Worm (Caenorhabditis elegans): ENCODE results near the gene K10B2.4.

DNA sequence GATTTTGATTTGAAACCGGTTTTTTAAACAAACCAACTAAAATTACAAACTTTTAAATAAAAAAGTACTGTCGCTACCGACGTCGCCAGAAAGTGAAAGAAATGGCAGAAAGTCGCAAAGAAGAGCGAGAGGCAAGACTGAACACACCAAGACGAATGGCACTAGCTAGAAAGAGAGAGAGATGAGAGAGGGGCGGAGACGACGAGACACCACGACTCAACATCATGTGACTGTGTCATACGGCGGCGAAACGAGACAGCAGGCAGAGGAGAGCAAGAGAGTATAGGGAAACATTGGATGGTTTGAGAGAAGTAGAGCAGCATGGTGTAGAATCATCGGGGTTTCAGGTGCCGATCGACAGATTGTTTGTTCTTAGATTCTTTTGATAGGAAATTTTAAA is 12.4 kb downstream of the K10B2.4 start:
- TF ChIP-seq aly-2 (tag; optimal IDR thresholded peaks at IDR 0.05) (no peak), vab-15 (tag; optimal IDR thresholded peaks at IDR 0.05) (no peak), lir-3 (tag; optimal IDR thresholded peaks at IDR 0.05; ENCODE audit: poor library complexity) (peak; percentile 78), grh-1 (GFP tag; IDR thresholded peaks at IDR 0.05) (peak; percentile 79), fkh-10 (GFP tag; optimal IDR thresholded peaks at IDR 0.05) (peak; percentile 35), hpl-2 (GFP tag; optimal IDR thresholded peaks at IDR 0.05) (peak; percentile 81), skn-1 (tag; optimal IDR thresholded peaks at IDR 0.05) (peak; percentile 80), lin-15B (tag; optimal IDR thresholded peaks at IDR 0.05) (peak; percentile 20), fos-1 (tag; optimal IDR thresholded peaks at IDR 0.05) (peak; percentile 85), irx-1 (tag; optimal IDR thresholded peaks at IDR 0.05) (peak; percentile 74), ama-1 (optimal IDR thresholded peaks at IDR 0.05) (peak; percentile 97), unc-62 (GFP tag; optimal IDR thresholded peaks at IDR 0.05) (no peak), mdl-1 (tag; optimal IDR thresholded peaks at IDR 0.05) (peak; percentile 22 to 98)
